Fruit fly (Drosophila melanogaster): ENCODE measurements around the gene grn.

grn gene

dm6 chr3R:8119457-8120337, 61.5 kb downstream of the grn start (continued):
- TF ChIP-seq Taf1 (GFP tag; IDR thresholded peaks at IDR 0.05), result peak; percentile 64; the same call in 1 of the 2 replicates
- TF ChIP-seq CG14441 (GFP tag; IDR thresholded peaks at IDR 0.05), result peak; percentile 40; the same call in 1 of the 2 replicates
- peak; percentile 85 for TF ChIP-seq CG15269 (tag; optimal IDR thresholded peaks at IDR 0.05)
- peak; percentile 42; the same call in 1 of the 2 replicates for TF ChIP-seq CG13287 (GFP tag; IDR thresholded peaks at IDR 0.05; ENCODE audit: partially characterized antibody)
- TF ChIP-seq Ssrp (tag; optimal IDR thresholded peaks at IDR 0.05), result peak; percentile 52
- TF ChIP-seq shn (GFP tag; optimal IDR thresholded peaks at IDR 0.05), result peak; percentile 43
- peak; percentile 51; the same call in 1 of the 2 replicates for TF ChIP-seq NFAT (GFP tag; IDR thresholded peaks at IDR 0.05)
- peak; percentile 63; the same call in 1 of the 2 replicates for TF ChIP-seq CG14014 (GFP tag; IDR thresholded peaks at IDR 0.05)
- TF ChIP-seq crc (GFP tag; optimal IDR thresholded peaks at IDR 0.05), result no peak
- TF ChIP-seq CG18262 (tag; optimal IDR thresholded peaks at IDR 0.05), result peak; percentile 67
- no peak for TF ChIP-seq Lim3 (GFP tag; IDR thresholded peaks at IDR 0.05)
- TF ChIP-seq Hr78 (GFP tag; optimal IDR thresholded peaks at IDR 0.05), result peak in 1 of 2 experiments; percentile 1
- TF ChIP-seq CG17186 (GFP tag; optimal IDR thresholded peaks at IDR 0.05), result no peak
- TF ChIP-seq ind (GFP tag; optimal IDR thresholded peaks at IDR 0.05), result peak; percentile 54
- peak; percentile 39; the same call in 1 of the 2 replicates for TF ChIP-seq Bgb (GFP tag; IDR thresholded peaks at IDR 0.05; ENCODE audit: partially characterized antibody)
- TF ChIP-seq GATAe (GFP tag; conservative IDR thresholded peaks at IDR 0.05), result peak; percentile 35
- no peak for TF ChIP-seq CG31388 (GFP tag; optimal IDR thresholded peaks at IDR 0.05)
- peak; percentile 15 for TF ChIP-seq CG1602 (GFP tag; optimal IDR thresholded peaks at IDR 0.05)
- peak; percentile 15 for TF ChIP-seq Chrac-16 (GFP tag; optimal IDR thresholded peaks at IDR 0.05)
- peak; percentile 60; the same call in 1 of the 2 replicates for TF ChIP-seq HLH3B (GFP tag; IDR thresholded peaks at IDR 0.05)
- TF ChIP-seq her (GFP tag; optimal IDR thresholded peaks at IDR 0.05), result peak; percentile 67
- TF ChIP-seq eyg (GFP tag; optimal IDR thresholded peaks at IDR 0.05), result no peak
- no peak for TF ChIP-seq CG3065 (GFP tag; optimal IDR thresholded peaks at IDR 0.05)
- peak; percentile 81 to 92 for TF ChIP-seq Trl (optimal IDR thresholded peaks at IDR 0.05)
- TF ChIP-seq Trl (GFP tag; optimal IDR thresholded peaks at IDR 0.05), result peak; percentile 28
- TF ChIP-seq dmrt11E (tag; optimal IDR thresholded peaks at IDR 0.05), result peak; percentile 28
- TF ChIP-seq fd64A (GFP tag; optimal IDR thresholded peaks at IDR 0.05), result no peak
- TF ChIP-seq ken (GFP tag; IDR thresholded peaks at IDR 0.05), result peak; percentile 56; the same call in 2 of the 3 replicates
- peak; percentile 57 for TF ChIP-seq CG2120 (GFP tag; optimal IDR thresholded peaks at IDR 0.05)
- no peak for TF ChIP-seq lov (optimal IDR thresholded peaks at IDR 0.05)
- no peak for TF ChIP-seq lov (GFP tag; IDR thresholded peaks at IDR 0.05)
- TF ChIP-seq row (GFP tag; IDR thresholded peaks at IDR 0.05), result peak; percentile 83
- no peak for TF ChIP-seq nerfin-1 (tag; optimal IDR thresholded peaks at IDR 0.05)
- peak; percentile 88 for TF ChIP-seq CG4360 (GFP tag; IDR thresholded peaks at IDR 0.05)
- peak; percentile 77 for TF ChIP-seq lab (GFP tag; optimal IDR thresholded peaks at IDR 0.05)
- peak; percentile 71 for TF ChIP-seq dmrt99B (tag; optimal IDR thresholded peaks at IDR 0.05)
- peak; percentile 38 for TF ChIP-seq CG12155 (GFP tag; optimal IDR thresholded peaks at IDR 0.05)
- TF ChIP-seq CG14050 (GFP tag; IDR thresholded peaks at IDR 0.05), result peak; percentile 49; the same call in 2 of the 3 replicates
- peak; percentile 54 for TF ChIP-seq Atf3 (GFP tag; optimal IDR thresholded peaks at IDR 0.05)
- TF ChIP-seq B-H2 (GFP tag; optimal IDR thresholded peaks at IDR 0.05), result peak; percentile 32
- peak; percentile 47 for TF ChIP-seq esg (GFP tag; conservative IDR thresholded peaks at IDR 0.05)
- peak; percentile 57; the same call in 1 of the 2 replicates for TF ChIP-seq Adf1 (GFP tag; IDR thresholded peaks at IDR 0.05)
- peak; percentile 50; the same call in 1 of the 2 replicates for TF ChIP-seq CG31441 (GFP tag; IDR thresholded peaks at IDR 0.05)
- TF ChIP-seq ap (GFP tag; IDR thresholded peaks at IDR 0.05), result peak; percentile 38; the same call in 1 of the 2 replicates
- peak; percentile 29 for TF ChIP-seq CG14710 (tag; optimal IDR thresholded peaks at IDR 0.05)
- peak; percentile 24 for TF ChIP-seq HLHmδ (GFP tag; optimal IDR thresholded peaks at IDR 0.05)
- TF ChIP-seq Atf6 (GFP tag; IDR thresholded peaks at IDR 0.05), result peak; percentile 74
- TF ChIP-seq ssp (GFP tag; IDR thresholded peaks at IDR 0.05), result peak; percentile 44
- TF ChIP-seq zfh1 (GFP tag; IDR thresholded peaks at IDR 0.05), result no peak; the same call in 2 of the 3 replicates

Measured in whole organism, embryonic.